Fruit fly (Drosophila melanogaster): ENCODE data around the gene mid.
A peak's percentile ranks its signal among the peaks of the same experiment; 100 is the strongest.

mid gene

DNA sequence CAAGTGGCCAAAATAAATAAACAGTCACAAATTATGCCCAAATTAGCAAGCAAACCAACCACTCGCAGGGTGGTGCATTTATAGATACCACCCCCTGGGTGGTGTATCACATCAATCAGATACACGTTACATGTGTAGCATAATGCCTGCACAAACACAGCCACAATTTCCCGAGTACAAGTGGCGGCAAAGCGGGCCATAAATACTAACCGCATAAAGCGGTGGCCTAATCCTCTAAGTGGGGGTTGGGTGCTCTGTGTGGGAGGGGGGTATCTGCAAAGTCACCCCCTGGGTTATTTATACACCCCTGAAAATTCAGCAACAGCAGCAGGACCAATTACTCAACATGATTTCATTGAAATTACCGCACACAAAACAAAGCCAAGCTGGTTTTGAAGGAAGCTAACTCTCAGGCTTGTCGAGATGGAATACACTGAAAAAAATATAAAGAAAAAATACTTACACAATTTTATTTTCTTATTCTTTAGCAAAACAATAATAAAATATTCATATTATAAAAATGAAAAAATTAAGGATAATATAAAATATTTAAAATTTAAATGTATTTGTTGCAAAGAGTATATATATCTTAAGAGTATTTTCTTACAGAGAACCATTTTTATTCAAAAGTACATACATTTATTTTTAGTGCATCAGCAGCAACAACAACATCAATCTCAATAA is 15.8 kb upstream of the mid start (continued):
- TF ChIP-seq Ssrp (tag; optimal IDR thresholded peaks at IDR 0.05) = peak; percentile 74
- peak; percentile 66 for TF ChIP-seq CG17829 (tag; optimal IDR thresholded peaks at IDR 0.05)
- peak; percentile 60 for TF ChIP-seq Blimp-1 (GFP tag; optimal IDR thresholded peaks at IDR 0.05)
- peak; percentile 68 for TF ChIP-seq CoRest (tag; optimal IDR thresholded peaks at IDR 0.05)
- TF ChIP-seq CG14050 (GFP tag; IDR thresholded peaks at IDR 0.05) = no peak
- TF ChIP-seq pita (GFP tag; optimal IDR thresholded peaks at IDR 0.05) = no peak
- peak; percentile 4 for TF ChIP-seq CG30403 (GFP tag; optimal IDR thresholded peaks at IDR 0.05)
- TF ChIP-seq CG10462 (GFP tag; optimal IDR thresholded peaks at IDR 0.05) = no peak
- TF ChIP-seq oc (tag; optimal IDR thresholded peaks at IDR 0.05) = peak; percentile 81

DNA sequence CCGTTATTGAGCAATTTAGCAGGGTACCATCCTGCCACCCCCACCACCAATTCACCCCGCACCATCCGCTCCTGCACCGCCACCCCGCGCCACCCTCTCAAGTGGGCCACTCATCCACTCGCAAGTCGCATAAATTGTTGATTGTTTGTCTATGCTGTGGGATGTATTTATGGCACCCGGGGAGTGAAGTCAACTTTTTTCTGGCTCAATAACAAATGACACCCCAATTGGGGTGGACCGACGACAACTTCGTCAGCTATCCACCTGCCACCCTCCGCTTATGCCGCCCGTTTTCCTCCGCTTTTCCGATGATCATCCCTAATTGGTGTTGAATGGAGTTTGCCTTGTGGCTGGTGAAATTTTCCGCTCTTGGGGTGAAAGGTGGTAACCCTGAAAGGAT is 15.2 kb upstream of the mid start:
- no peak for TF ChIP-seq CG5180 (GFP tag; optimal IDR thresholded peaks at IDR 0.05)
- no peak for TF ChIP-seq CG11085 (GFP tag; IDR thresholded peaks at IDR 0.05)
- no peak for TF ChIP-seq Dll (GFP tag; IDR thresholded peaks at IDR 0.05; ENCODE audit: partially characterized antibody)
- peak; percentile 69 for TF ChIP-seq mirr (GFP tag; optimal IDR thresholded peaks at IDR 0.05)
- peak; percentile 5 for TF ChIP-seq exex (tag; optimal IDR thresholded peaks at IDR 0.05)
- peak; percentile 92 for TF ChIP-seq abd-A (tag; optimal IDR thresholded peaks at IDR 0.05)
- peak; percentile 82 for TF ChIP-seq Hey (tag; optimal IDR thresholded peaks at IDR 0.05)
- no peak for TF ChIP-seq nerfin-2 (GFP tag; IDR thresholded peaks at IDR 0.05; ENCODE audit: partially characterized antibody)
- TF ChIP-seq tll (GFP tag; optimal IDR thresholded peaks at IDR 0.05) = peak in 1 of 2 experiments; percentile 56
- TF ChIP-seq Med (GFP tag) = peak; percentile 24
- TF ChIP-seq z (GFP tag; IDR thresholded peaks at IDR 0.05) = peak; percentile 62; the same call in 1 of the 3 replicates
- TF ChIP-seq Nf-YC (tag; optimal IDR thresholded peaks at IDR 0.05) = peak; percentile 68
- peak; percentile 54 for TF ChIP-seq oc (tag; optimal IDR thresholded peaks at IDR 0.05)
- TF ChIP-seq CG31441 (GFP tag; IDR thresholded peaks at IDR 0.05) = 0 out of 2 replicates have a peak, but pooled peaks have one; percentile 1
- peak; percentile 76 for TF ChIP-seq Nf-YB (GFP tag; optimal IDR thresholded peaks at IDR 0.05)
- peak; percentile 65; the same call in 2 of the 3 replicates for TF ChIP-seq H15 (GFP tag; IDR thresholded peaks at IDR 0.05)
- peak; percentile 60 for TF ChIP-seq kni (GFP tag; optimal IDR thresholded peaks at IDR 0.05)
- peak; percentile 6 for TF ChIP-seq run (tag; optimal IDR thresholded peaks at IDR 0.05)
- TF ChIP-seq CG8290 (GFP tag; optimal IDR thresholded peaks at IDR 0.05) = no peak
- no peak for TF ChIP-seq CG8290 (tag; optimal IDR thresholded peaks at IDR 0.05)
- TF ChIP-seq ase (GFP tag; IDR thresholded peaks at IDR 0.05) = peak; percentile 15; the same call in 1 of the 3 replicates
- no peak for TF ChIP-seq lbe (GFP tag; optimal IDR thresholded peaks at IDR 0.05)
- peak; percentile 88 for TF ChIP-seq crol (GFP tag; IDR thresholded peaks at IDR 0.05)
- TF ChIP-seq sqz (GFP tag; optimal IDR thresholded peaks at IDR 0.05) = peak; percentile 49
- peak; percentile 70 for TF ChIP-seq seq (GFP tag; IDR thresholded peaks at IDR 0.05)
- TF ChIP-seq chm (GFP tag; IDR thresholded peaks at IDR 0.05) = 0 out of 2 replicates have a peak, but pooled peaks have one; percentile 14
- peak; percentile 85 for TF ChIP-seq pros (GFP tag; optimal IDR thresholded peaks at IDR 0.05)

DNA sequence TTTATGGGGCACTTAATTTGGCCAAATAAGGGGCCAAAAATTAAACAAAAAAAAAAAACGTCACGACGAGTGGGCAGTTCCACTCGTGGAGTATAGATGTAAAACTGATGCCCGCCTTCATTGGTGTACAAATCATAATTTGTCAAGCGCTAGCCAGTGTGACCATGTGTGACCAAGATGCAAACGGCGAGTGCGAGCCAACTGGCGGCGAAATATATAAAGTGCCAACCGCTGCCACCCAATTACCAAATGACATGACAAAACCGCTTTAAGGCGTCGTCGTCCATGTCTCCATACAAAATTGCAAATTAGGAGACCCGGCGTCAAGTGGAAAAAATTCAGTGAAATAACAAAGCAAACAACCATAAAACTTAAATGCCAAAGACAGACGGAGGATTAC is 14.2 kb upstream of the mid start:
- no peak for TF ChIP-seq kah (GFP tag; optimal IDR thresholded peaks at IDR 0.05)
- no peak for TF ChIP-seq Xrp1 (GFP tag; IDR thresholded peaks at IDR 0.05)
- TF ChIP-seq chm (GFP tag; IDR thresholded peaks at IDR 0.05) = no peak
- peak; percentile 95 for TF ChIP-seq stwl (tag; optimal IDR thresholded peaks at IDR 0.05)
- TF ChIP-seq gfzf (GFP tag; optimal IDR thresholded peaks at IDR 0.05) = peak; percentile 18
- peak; percentile 39 for TF ChIP-seq trem (tag; optimal IDR thresholded peaks at IDR 0.05)
- TF ChIP-seq Taf1 (GFP tag; IDR thresholded peaks at IDR 0.05) = no peak
- no peak for TF ChIP-seq MBD-R2 (GFP tag; IDR thresholded peaks at IDR 0.05)
- TF ChIP-seq vvl (GFP tag; IDR thresholded peaks at IDR 0.05) = no peak
- 0 out of 4 replicates have a peak, but pooled peaks have one; percentile 14 for TF ChIP-seq Dll (GFP tag; IDR thresholded peaks at IDR 0.05; ENCODE audit: partially characterized antibody)

All from whole organism, embryonic.